Worm (Caenorhabditis elegans): ENCODE data around the gene C08B11.9.
A peak's percentile ranks its signal among the peaks of the same experiment; 100 is the strongest.

C08B11.9 gene

ce11 chrII:8039416-8039815 lies 1.4 kb upstream of the C08B11.9 start, which contains the start of the genes ubh-4 and algn-6:
ubh-4 (minus strand) TSS chrII:8039597.
algn-6 (plus strand) TSS chrII:8039802.
- TF ChIP-seq snpc-3.4 (tag; optimal IDR thresholded peaks at IDR 0.05) (peak; percentile 16), ekl-4 (GFP tag; IDR thresholded peaks at IDR 0.05) (no peak), lin-54 (GFP tag; optimal IDR thresholded peaks at IDR 0.05) (peak; percentile 72), attf-5 (GFP tag; optimal IDR thresholded peaks at IDR 0.05) (peak; percentile 87), lsl-1 (GFP tag; optimal IDR thresholded peaks at IDR 0.05) (peak; percentile 87), F22D6.2 (tag; optimal IDR thresholded peaks at IDR 0.05) (no peak), nfyb-1 (GFP tag; IDR thresholded peaks at IDR 0.05) (no peak), unc-130 (GFP tag; optimal IDR thresholded peaks at IDR 0.05) (peak; percentile 89), nhr-80 (tag; optimal IDR thresholded peaks at IDR 0.05) (peak; percentile 51), aptf-2 (GFP tag; conservative IDR thresholded peaks at IDR 0.05) (peak; percentile 31; the same call in 1 of the 2 replicates), Y79H2A.3 (GFP tag; conservative IDR thresholded peaks at IDR 0.05) (0 out of 2 replicates have a peak, but pooled peaks have one; percentile 24), attf-3 (GFP tag; conservative IDR thresholded peaks at IDR 0.05) (peak; percentile 78), lin-35 (GFP tag; optimal IDR thresholded peaks at IDR 0.05) (no peak), lir-1 (GFP tag; conservative IDR thresholded peaks at IDR 0.05) (no peak), hmg-1.2 (GFP tag; IDR thresholded peaks at IDR 0.05) (peak; percentile 67; the same call in 1 of the 2 replicates), ztf-18 (tag; optimal IDR thresholded peaks at IDR 0.05) (peak; percentile 59), rec-8 (tag; optimal IDR thresholded peaks at IDR 0.05) (peak in 1 of 2 experiments; percentile 1), cebp-1 (GFP tag; IDR thresholded peaks at IDR 0.05) (no peak), cebp-1 (tag; optimal IDR thresholded peaks at IDR 0.05) (peak; percentile 32), madf-10 (tag; optimal IDR thresholded peaks at IDR 0.05) (peak; percentile 32), ceh-91 (GFP tag; IDR thresholded peaks at IDR 0.05) (peak; percentile 69; the same call in 1 of the 2 replicates), egl-44 (GFP tag; IDR thresholded peaks at IDR 0.05) (0 out of 2 replicates have a peak, but pooled peaks have one; percentile 13), Y67H2A.10 (GFP tag; conservative IDR thresholded peaks at IDR 0.05) (0 out of 2 replicates have a peak, but pooled peaks have one; percentile 22), madf-8 (GFP tag; conservative IDR thresholded peaks at IDR 0.05) (peak; percentile 32; the same call in 1 of the 2 replicates), ztf-28 (GFP tag; IDR thresholded peaks at IDR 0.05) (0 out of 2 replicates have a peak, but pooled peaks have one; percentile 60), madf-6 (GFP tag; IDR thresholded peaks at IDR 0.05) (peak; percentile 61), snpc-1.3 (tag; optimal IDR thresholded peaks at IDR 0.05; ENCODE audit: insufficient read depth) (peak; percentile 3), D2030.7 (GFP tag; IDR thresholded peaks at IDR 0.05) (peak; percentile 67), gei-17 (GFP tag; optimal IDR thresholded peaks at IDR 0.05) (no peak), egrh-3 (GFP tag; IDR thresholded peaks at IDR 0.05) (peak; percentile 21; the same call in 1 of the 2 replicates), F33H1.4 (GFP tag; IDR thresholded peaks at IDR 0.05) (peak; percentile 24; the same call in 1 of the 2 replicates), F23B12.7 (tag; optimal IDR thresholded peaks at IDR 0.05; ENCODE audit: insufficient read depth) (peak; percentile 63), snpc-4 (GFP tag; optimal IDR thresholded peaks at IDR 0.05) (no peak), snpc-4 (tag; optimal IDR thresholded peaks at IDR 0.05) (peak; percentile 24 to 40 (median 29)), athp-1 (tag; optimal IDR thresholded peaks at IDR 0.05) (peak; percentile 54), ZK185.1 (tag; optimal IDR thresholded peaks at IDR 0.05; ENCODE audit: poor library complexity, severe bottlenecking) (peak; percentile 69), snpc-1.1 (tag; optimal IDR thresholded peaks at IDR 0.05; ENCODE audit: insufficient read depth) (no peak), him-1 (tag; optimal IDR thresholded peaks at IDR 0.05) (no peak), lin-40 (tag; optimal IDR thresholded peaks at IDR 0.05) (peak; percentile 16), nfya-2 (GFP tag; IDR thresholded peaks at IDR 0.05) (no peak), xnd-1 (tag; optimal IDR thresholded peaks at IDR 0.05) (peak; percentile 25), madf-3 (GFP tag; IDR thresholded peaks at IDR 0.05) (peak; percentile 61; the same call in 1 of the 2 replicates), mcd-1 (GFP tag; IDR thresholded peaks at IDR 0.05) (peak; percentile 89), tbp1 (GFP tag; optimal IDR thresholded peaks at IDR 0.05) (peak; percentile 44), rcor-1 (GFP tag; IDR thresholded peaks at IDR 0.05) (0 out of 2 replicates have a peak, but pooled peaks have one; percentile 24), efl-1 (GFP tag; optimal IDR thresholded peaks at IDR 0.05) (peak; percentile 48), B0336.3 (GFP tag; IDR thresholded peaks at IDR 0.05) (no peak)
